Worm (Caenorhabditis elegans): Measurements from ENCODE around the gene Y40C7B.4.
A peak's percentile ranks its signal among the peaks of the same experiment; 100 is the strongest.

Y40C7B.4 gene

DNA sequence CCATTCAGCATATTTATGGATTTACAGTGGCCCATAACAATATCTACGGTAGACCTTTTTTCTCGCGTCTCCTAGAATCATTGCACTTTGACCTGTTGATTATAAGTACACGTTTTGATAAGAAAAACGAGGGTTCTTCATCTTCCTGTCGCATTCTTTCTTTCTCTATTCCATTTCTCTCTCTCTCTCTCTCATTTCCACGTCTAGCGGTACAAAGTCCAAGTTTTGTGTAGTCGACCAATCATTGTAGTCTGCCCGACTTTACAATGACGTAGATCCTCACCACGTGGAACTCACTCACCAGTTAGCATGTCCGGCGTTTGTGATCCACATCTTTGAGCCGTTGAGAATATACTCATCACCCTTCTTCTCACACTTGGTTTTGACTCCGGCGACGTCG is 40.4 kb downstream of the Y40C7B.4 start:
- TF ChIP-seq nhr-102 (tag; optimal IDR thresholded peaks at IDR 0.05) (no peak), nhr-10 (tag; optimal IDR thresholded peaks at IDR 0.05) (peak; percentile 43), nhr-11 (tag; optimal IDR thresholded peaks at IDR 0.05) (peak; percentile 86), rbr-2 (tag; optimal IDR thresholded peaks at IDR 0.05) (no peak), dmd-6 (GFP tag; IDR thresholded peaks at IDR 0.05) (peak; percentile 58), pha-4 (GFP tag; IDR thresholded peaks at IDR 0.05) (peak; percentile 4; the same call in 1 of the 2 replicates), pha-4 (tag; optimal IDR thresholded peaks at IDR 0.05) (no peak), zfp-2 (tag; optimal IDR thresholded peaks at IDR 0.05) (no peak), lim-7 (GFP tag; IDR thresholded peaks at IDR 0.05) (no peak), spr-1 (tag; optimal IDR thresholded peaks at IDR 0.05) (no peak), lsy-2 (tag; optimal IDR thresholded peaks at IDR 0.05) (peak in 1 of 2 experiments; percentile 39), mxl-3 (GFP tag; optimal IDR thresholded peaks at IDR 0.05) (peak; percentile 79), cey-2 (tag; optimal IDR thresholded peaks at IDR 0.05; ENCODE audit: borderline replicate concordance, insufficient read depth) (no peak), mes-2 (tag; optimal IDR thresholded peaks at IDR 0.05; ENCODE audit: poor library complexity, severe bottlenecking) (peak; percentile 0), arid-1 (GFP tag; conservative IDR thresholded peaks at IDR 0.05) (no peak), nhr-111 (GFP tag; optimal IDR thresholded peaks at IDR 0.05) (no peak), duxl-1 (tag; optimal IDR thresholded peaks at IDR 0.05; ENCODE audit: poor library complexity) (no peak), nhr-48 (tag; optimal IDR thresholded peaks at IDR 0.05) (peak; percentile 4), daf-12 (tag; optimal IDR thresholded peaks at IDR 0.05) (no peak), nhr-28 (tag; optimal IDR thresholded peaks at IDR 0.05) (peak; percentile 92), mdl-1 (tag; optimal IDR thresholded peaks at IDR 0.05) (peak; percentile 71 to 88), hlh-30 (tag; optimal IDR thresholded peaks at IDR 0.05; ENCODE audit: insufficient read depth) (peak; percentile 63), daf-19 (GFP tag; conservative IDR thresholded peaks at IDR 0.05) (no peak), lin-1 (GFP tag; IDR thresholded peaks at IDR 0.05) (0 out of 2 replicates have a peak, but pooled peaks have one; percentile 16), mep-1 (tag; optimal IDR thresholded peaks at IDR 0.05) (peak; percentile 11), lin-13 (GFP tag; optimal IDR thresholded peaks at IDR 0.05) (no peak), attf-4 (tag; optimal IDR thresholded peaks at IDR 0.05) (no peak), daf-16 (GFP tag; optimal IDR thresholded peaks at IDR 0.05) (no peak), daf-16 (tag; optimal IDR thresholded peaks at IDR 0.05) (peak; percentile 43), pqm-1 (tag; optimal IDR thresholded peaks at IDR 0.05) (peak; percentile 50), dve-1 (tag; optimal IDR thresholded peaks at IDR 0.05; ENCODE audit: insufficient read depth) (peak; percentile 50), tra-1 (GFP tag; IDR thresholded peaks at IDR 0.05) (0 out of 2 replicates have a peak, but pooled peaks have one; percentile 30), ces-1 (GFP tag; optimal IDR thresholded peaks at IDR 0.05) (no peak), hlh-11 (tag; optimal IDR thresholded peaks at IDR 0.05) (peak; percentile 63)

DNA sequence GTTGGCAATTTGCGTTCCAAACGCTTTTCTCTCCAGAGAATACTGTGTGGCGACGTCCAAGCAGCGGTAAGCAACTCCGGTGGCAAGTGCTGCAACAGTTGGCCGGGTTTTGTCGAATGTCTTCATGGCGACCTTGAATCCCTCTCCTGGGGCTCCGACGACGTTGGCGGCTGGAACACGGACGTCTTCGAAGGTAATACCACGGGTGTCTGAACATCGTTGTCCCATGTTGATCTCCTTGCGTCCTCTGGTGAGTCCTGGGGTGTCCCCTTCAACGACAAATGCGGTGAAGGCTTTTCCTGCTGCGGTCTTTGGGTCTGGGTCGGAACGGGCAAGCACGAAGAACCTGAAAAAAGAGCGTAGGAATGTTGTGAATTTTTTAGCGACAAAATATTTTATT is 40.8 kb downstream of the Y40C7B.4 start:
- no peak for TF ChIP-seq jun-1 (tag; optimal IDR thresholded peaks at IDR 0.05)
- TF ChIP-seq dmd-9 (GFP tag; IDR thresholded peaks at IDR 0.05), result peak; percentile 40; the same call in 1 of the 2 replicates
- peak; percentile 7; the same call in 1 of the 2 replicates for TF ChIP-seq pha-4 (GFP tag; IDR thresholded peaks at IDR 0.05)
- no peak for TF ChIP-seq pha-4 (tag; optimal IDR thresholded peaks at IDR 0.05)
- TF ChIP-seq zip-2 (tag; optimal IDR thresholded peaks at IDR 0.05), result no peak
- TF ChIP-seq set-16 (GFP tag; IDR thresholded peaks at IDR 0.05), result peak; percentile 61
- peak; percentile 59 for TF ChIP-seq aha-1 (tag)
- no peak for TF ChIP-seq mdl-1 (tag; optimal IDR thresholded peaks at IDR 0.05)

DNA sequence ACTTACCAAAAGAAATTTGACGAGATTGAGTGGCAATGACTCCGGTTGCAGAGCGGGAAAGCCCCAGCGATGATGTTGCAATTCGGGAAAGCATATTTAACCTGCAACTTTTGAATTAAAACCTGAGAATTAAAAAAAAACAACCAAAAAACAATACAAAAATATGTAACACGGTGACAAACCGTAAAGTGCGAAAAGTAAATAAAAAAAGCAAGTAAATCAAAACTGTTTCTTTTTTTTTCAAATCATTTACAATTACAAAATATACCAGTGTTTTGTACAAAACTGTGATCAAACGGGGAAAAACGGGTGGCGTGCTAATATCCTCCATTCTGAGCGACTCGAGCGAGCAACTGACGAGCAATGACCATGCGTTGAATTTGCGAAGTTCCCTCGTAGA is 41.8 kb downstream of the Y40C7B.4 start, which contains the start of gene acdh-10:
Gene acdh-10, minus strand, starts transcription at position 101 of the 400 bp plus-strand sequence.
- TF ChIP-seq daf-16 (GFP tag; optimal IDR thresholded peaks at IDR 0.05) (no peak), daf-16 (tag; optimal IDR thresholded peaks at IDR 0.05) (peak; percentile 3), nhr-41 (GFP tag; IDR thresholded peaks at IDR 0.05) (no peak), ama-1 (optimal IDR thresholded peaks at IDR 0.05) (peak; percentile 23)

Data from whole organism, L4 larva.